Worm (Caenorhabditis elegans): ENCODE data around the gene clc-13.

Gene clc-13

DNA sequence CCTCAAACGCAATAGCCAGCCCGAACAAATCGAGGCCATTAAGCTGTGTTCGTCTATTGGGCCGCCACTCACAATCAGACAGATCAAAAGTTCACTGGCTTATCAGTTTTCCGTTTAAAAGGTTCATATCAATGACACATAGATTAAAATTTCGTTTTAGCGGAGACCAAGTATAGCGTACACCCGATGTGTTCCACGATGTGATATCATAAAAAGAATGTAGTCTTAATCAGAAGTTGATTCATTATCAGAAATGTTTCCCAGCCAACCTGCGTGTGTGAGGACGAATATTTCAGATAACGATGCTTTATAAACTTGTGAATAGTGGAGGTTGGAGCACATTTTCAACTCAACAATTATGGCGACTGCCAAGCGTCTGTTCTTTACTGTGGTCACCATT lies at the start of gene clc-13:
clc-13 (plus strand) TSS at position 359 of the 400 bp plus-strand sequence.
- no peak for TF ChIP-seq unc-62 (GFP tag; optimal IDR thresholded peaks at IDR 0.05)

DNA sequence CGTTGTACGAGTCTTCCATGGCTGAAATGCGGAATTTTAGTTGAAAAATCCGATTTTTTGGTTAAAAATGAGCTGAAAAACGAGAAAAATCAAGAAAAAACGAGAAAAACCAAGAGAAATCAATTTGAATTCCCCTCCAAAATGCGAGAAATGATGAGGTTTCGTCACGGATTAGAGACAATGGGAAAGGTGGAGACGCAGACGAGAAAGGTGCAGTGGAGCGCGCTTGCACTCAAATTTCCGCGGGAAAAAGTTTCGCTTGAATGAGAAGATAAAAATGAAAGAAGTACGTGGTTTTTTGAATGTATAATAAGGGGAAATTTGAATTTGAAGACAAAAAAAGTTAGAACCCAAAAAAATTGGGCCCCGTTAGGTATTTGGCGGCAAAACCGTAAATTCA lies 48.6 kb upstream of the clc-13 start, which contains the start of gene efl-1:
efl-1 (minus strand) TSS at position 21 of the 400 bp plus-strand sequence.
- no peak for TF ChIP-seq unc-62 (GFP tag; optimal IDR thresholded peaks at IDR 0.05)

- TF ChIP-seq unc-62 (GFP tag; optimal IDR thresholded peaks at IDR 0.05) = no peak
Measured at ce11 chrV:16966636-16967035, 47.6 kb upstream of the clc-13 start, which contains the start of gene fbxa-90. fbxa-90 (plus strand) TSS chrV:16966814.

ce11 chrV:16972134-16972533 lies 42.1 kb upstream of the clc-13 start, which contains the start of gene srh-119:
srh-119 (plus strand) TSS chrV:16972434.
- TF ChIP-seq unc-62 (GFP tag; optimal IDR thresholded peaks at IDR 0.05) = no peak

ce11 chrV:16973338-16973737 lies 40.9 kb upstream of the clc-13 start:
- no peak for TF ChIP-seq unc-62 (GFP tag; optimal IDR thresholded peaks at IDR 0.05)

ce11 chrV:16974919-16975318 lies 39.3 kb upstream of the clc-13 start, which contains the start of gene srx-54:
srx-54 (plus strand) TSS chrV:16975219.
- no peak for TF ChIP-seq unc-62 (GFP tag; optimal IDR thresholded peaks at IDR 0.05)

ce11 chrV:16980368-16980767 lies 33.8 kb upstream of the clc-13 start, which contains the start of gene srz-54:
srz-54 (plus strand) TSS chrV:16980668.
- no peak for TF ChIP-seq unc-62 (GFP tag; optimal IDR thresholded peaks at IDR 0.05)

ce11 chrV:16987035-16987434 lies 27.2 kb upstream of the clc-13 start, which contains the start of gene Y102A5C.40:
Y102A5C.40 (minus strand) TSS chrV:16987135.
- no peak for TF ChIP-seq unc-62 (GFP tag; optimal IDR thresholded peaks at IDR 0.05)

DNA sequence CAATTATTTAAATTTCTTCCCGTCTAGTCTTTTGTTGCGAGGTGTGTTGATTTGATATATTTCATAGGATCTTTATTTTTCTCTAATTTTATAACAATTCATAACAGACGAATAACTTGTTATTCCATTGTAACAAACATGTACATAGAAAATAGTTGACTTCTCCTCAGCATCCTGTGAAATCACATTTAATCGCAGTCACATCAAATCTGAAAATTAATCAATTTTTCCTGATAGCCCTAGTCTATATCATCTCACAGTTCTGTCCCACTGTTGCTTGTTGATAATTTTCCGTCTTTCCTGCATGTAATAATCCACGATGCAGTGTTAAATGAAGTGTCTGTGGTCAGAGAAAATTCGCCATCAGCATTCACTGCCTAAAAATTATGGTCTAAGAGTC lies 26.4 kb upstream of the clc-13 start:
- no peak for TF ChIP-seq unc-62 (GFP tag; optimal IDR thresholded peaks at IDR 0.05)

DNA sequence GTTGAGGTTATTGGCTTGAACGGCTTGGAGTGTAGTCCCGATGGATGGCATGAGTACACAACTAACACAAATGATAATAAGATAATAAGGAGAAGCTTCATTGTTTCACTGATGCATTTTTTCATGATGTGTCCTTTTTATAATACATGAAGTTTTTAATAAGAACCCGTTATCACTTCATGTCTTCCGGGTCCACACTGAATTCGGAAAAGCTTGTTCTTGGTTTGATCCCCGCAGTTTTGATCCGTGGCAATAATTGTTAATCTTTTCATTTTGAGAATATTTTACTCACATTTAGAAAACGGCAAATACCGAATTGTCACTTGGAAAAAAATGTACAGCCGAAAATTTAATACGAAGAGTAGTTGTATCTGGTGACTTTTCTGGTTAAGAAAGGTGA lies 25.6 kb upstream of the clc-13 start, which contains the start of gene Y102A5C.27:
Y102A5C.27 (minus strand) TSS at position 101 of the 400 bp plus-strand sequence.
- TF ChIP-seq unc-62 (GFP tag; optimal IDR thresholded peaks at IDR 0.05) = no peak

DNA sequence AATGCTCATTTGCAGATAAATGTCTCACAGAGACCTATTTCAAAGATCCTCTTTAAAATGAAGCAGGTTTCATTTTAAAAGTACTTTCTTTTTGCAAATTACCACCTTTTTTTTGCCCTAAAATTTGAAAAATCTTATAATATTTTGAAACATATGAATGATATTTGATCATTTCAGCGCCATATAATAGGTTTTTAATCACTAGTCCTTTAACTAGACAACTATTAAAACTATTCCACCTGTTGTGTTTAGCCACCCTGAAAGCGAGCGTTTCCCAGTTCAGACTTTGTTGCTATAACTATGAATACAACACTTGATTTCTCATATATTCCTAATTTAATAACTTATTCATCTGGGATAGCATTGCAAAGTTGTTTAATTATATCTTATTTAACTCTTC lies 22.5 kb upstream of the clc-13 start, which contains the start of gene srz-95:
srz-95 (plus strand) TSS at position 301 of the 400 bp plus-strand sequence.
- TF ChIP-seq unc-62 (GFP tag; optimal IDR thresholded peaks at IDR 0.05) = no peak

ce11 chrV:16992383-16992782 lies 21.8 kb upstream of the clc-13 start:
- no peak for TF ChIP-seq unc-62 (GFP tag; optimal IDR thresholded peaks at IDR 0.05)

- TF ChIP-seq unc-62 (GFP tag; optimal IDR thresholded peaks at IDR 0.05) = no peak
Measured at ce11 chrV:17000204-17000603, 14.0 kb upstream of the clc-13 start, which contains the start of gene str-217. str-217 (minus strand) TSS chrV:17000304.

DNA sequence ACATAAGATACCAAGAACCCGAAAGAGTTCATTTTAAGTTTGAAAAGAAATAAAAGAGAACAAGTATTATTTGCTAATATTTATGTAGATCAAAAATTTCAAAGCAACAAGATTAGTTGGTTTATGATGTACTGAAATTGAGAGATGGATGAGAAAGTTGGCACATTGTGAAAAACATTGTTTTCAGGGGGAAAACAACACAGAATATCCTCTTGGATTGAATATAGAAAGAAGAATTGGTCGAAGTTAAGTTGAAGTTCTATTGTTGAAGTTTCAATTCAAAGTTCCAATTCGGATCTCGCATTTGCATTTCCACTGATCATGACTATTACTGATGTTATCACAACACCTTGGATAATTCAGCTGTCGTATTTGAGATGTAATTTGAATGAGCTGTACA lies 13.6 kb upstream of the clc-13 start:
- no peak for TF ChIP-seq unc-62 (GFP tag; optimal IDR thresholded peaks at IDR 0.05)

ce11 chrV:17001167-17001566 lies 13.0 kb upstream of the clc-13 start, which contains the start of gene sri-9:
sri-9 (plus strand) TSS chrV:17001467.
- TF ChIP-seq unc-62 (GFP tag; optimal IDR thresholded peaks at IDR 0.05) = no peak

- no peak for TF ChIP-seq unc-62 (GFP tag; optimal IDR thresholded peaks at IDR 0.05)
Measured at ce11 chrV:17005189-17005588, 9.0 kb upstream of the clc-13 start, which contains the start of gene srh-131. srh-131 (plus strand) TSS chrV:17005489.

DNA sequence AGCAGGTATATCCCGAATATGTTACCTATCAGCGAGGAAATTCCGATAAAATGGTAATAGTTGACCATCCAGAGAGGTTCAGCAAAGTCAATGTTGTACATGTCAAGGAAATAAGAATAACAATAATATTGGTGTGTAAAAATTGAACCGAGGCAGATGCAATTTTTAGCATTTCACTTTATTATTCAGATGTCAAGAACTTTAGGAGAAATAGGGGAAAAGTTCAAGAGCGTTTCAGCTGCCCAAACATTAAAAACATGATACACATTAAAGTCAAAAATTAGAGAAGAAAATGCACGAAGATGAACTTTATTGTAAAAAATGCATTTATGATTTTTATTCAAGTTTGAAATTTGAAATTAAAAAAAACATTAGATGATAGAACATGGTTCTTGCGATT lies 5.9 kb upstream of the clc-13 start, which contains the start of gene sri-69:
sri-69 (minus strand) TSS at position 101 of the 400 bp plus-strand sequence.
- TF ChIP-seq unc-62 (GFP tag; optimal IDR thresholded peaks at IDR 0.05) = no peak

Measured in whole organism, dauer.